Fruit fly (Drosophila melanogaster) Kc167 (cell line): ENCODE results near the gene CG12729.

Experiments used
- Myc ChIP-seq: fragments of >200 bp; optimal IDR thresholded peaks from 2 replicates; lab custom pipeline; 2017; ENCODE audit warnings: missing external identifiers
- ttk ChIP-seq: sonication (Bioruptor generic); optimal IDR thresholded peaks from 2 replicates; lab custom pipeline; 2017; ENCODE audit warnings: missing external identifiers

- no peak for TF ChIP-seq Myc (lab: Kevin White, UChicago)
- TF ChIP-seq ttk (lab: Kevin White, UChicago) = no peak
Observed at dm6 chrX:5894529-5895487, 49.7 kb downstream of the CG12729 start.
